Worm (Caenorhabditis elegans): ENCODE data around the gene C54F6.20.
"Not testable (repeated sequence)": the region's sequence is repeated elsewhere in the genome, so short reads cannot be mapped to it uniquely, and the experiment has no call there.

C54F6.20 gene

DNA sequence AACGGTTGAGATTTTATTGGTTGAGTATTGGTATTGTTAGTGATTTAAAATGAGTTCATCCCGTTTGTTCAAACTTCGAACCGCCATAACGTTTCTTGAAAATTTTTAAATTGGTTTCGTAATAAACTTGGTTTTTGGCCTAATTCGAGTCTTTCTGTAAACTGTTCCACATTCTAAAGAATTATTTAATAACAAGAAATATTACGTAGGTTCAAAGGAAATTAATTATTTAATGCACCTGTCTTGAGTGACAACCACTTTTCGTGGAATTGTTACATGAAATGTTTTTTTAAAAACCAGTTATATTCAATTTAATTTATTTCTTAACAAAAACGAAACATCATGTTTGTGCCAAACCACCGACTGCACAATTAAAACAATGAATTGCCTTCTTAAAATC is 23.4 kb upstream of the C54F6.20 start:
- TF ChIP-seq blmp-1 (tag; optimal IDR thresholded peaks at IDR 0.05) (no peak), ham-2 (GFP tag; optimal IDR thresholded peaks at IDR 0.05) (no peak), nhr-12 (tag; optimal IDR thresholded peaks at IDR 0.05) (no peak), elt-3 (tag; optimal IDR thresholded peaks at IDR 0.05) (no peak), flh-1 (GFP tag; optimal IDR thresholded peaks at IDR 0.05) (no peak), bed-3 (GFP tag; optimal IDR thresholded peaks at IDR 0.05) (no peak), lin-13 (tag; optimal IDR thresholded peaks at IDR 0.05) (no peak), nhr-76 (tag; optimal IDR thresholded peaks at IDR 0.05) (no peak), snpc-4 (tag; optimal IDR thresholded peaks at IDR 0.05) (no peak), tbx-8 (GFP tag; optimal IDR thresholded peaks at IDR 0.05) (no peak), hlh-1 (tag; optimal IDR thresholded peaks at IDR 0.05) (no peak), ztf-11 (tag; optimal IDR thresholded peaks at IDR 0.05) (no peak), unc-120 (tag; optimal IDR thresholded peaks at IDR 0.05; ENCODE audit: poor library complexity, severe bottlenecking) (no peak), ces-1 (GFP tag; optimal IDR thresholded peaks at IDR 0.05) (no peak), mep-1 (tag; optimal IDR thresholded peaks at IDR 0.05) (no peak), sptf-1 (tag; optimal IDR thresholded peaks at IDR 0.05) (no peak), mls-2 (tag; optimal IDR thresholded peaks at IDR 0.05) (no peak), mab-5 (tag; optimal IDR thresholded peaks at IDR 0.05) (no peak), cnd-1 (tag; optimal IDR thresholded peaks at IDR 0.05) (no peak), drap-1 (GFP tag; optimal IDR thresholded peaks at IDR 0.05) (no peak)

DNA sequence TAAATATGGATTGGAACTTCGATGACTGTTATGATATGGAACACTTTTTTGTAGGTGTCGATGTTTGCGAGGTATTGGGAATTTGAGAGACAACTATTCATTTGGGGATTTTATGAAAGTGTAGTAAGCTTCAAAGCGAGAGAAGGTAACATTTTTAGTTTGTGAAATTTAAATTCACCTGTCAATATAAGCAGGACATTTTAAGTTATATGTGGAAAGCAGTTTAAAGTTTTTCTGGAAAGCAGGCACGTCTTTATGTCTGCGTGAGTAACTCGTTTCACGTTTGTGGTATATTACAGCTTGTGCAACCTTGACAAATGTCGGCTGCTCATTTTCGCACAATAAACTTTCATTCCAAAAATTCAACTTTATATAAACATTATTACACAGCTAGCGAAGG is 20.3 kb upstream of the C54F6.20 start, which contains the start of gene srh-229:
Gene srh-229, minus strand, starts transcription at position 101 of the 400 bp plus-strand sequence.
- TF ChIP-seq tbx-8 (GFP tag; optimal IDR thresholded peaks at IDR 0.05) (no peak), lsy-2 (tag; optimal IDR thresholded peaks at IDR 0.05) (no peak), nhr-12 (tag; optimal IDR thresholded peaks at IDR 0.05) (no peak), cnd-1 (tag; optimal IDR thresholded peaks at IDR 0.05) (no peak), flh-1 (GFP tag; optimal IDR thresholded peaks at IDR 0.05) (no peak), nhr-2 (tag; optimal IDR thresholded peaks at IDR 0.05) (no peak), nhr-237 (tag; optimal IDR thresholded peaks at IDR 0.05) (no peak), drap-1 (GFP tag; optimal IDR thresholded peaks at IDR 0.05) (no peak), elt-1 (tag; optimal IDR thresholded peaks at IDR 0.05; ENCODE audit: borderline replicate concordance, insufficient read depth) (no peak), bed-3 (GFP tag; optimal IDR thresholded peaks at IDR 0.05) (no peak), ces-1 (GFP tag; optimal IDR thresholded peaks at IDR 0.05) (no peak), ceh-83 (GFP tag; optimal IDR thresholded peaks at IDR 0.05) (no peak)

DNA sequence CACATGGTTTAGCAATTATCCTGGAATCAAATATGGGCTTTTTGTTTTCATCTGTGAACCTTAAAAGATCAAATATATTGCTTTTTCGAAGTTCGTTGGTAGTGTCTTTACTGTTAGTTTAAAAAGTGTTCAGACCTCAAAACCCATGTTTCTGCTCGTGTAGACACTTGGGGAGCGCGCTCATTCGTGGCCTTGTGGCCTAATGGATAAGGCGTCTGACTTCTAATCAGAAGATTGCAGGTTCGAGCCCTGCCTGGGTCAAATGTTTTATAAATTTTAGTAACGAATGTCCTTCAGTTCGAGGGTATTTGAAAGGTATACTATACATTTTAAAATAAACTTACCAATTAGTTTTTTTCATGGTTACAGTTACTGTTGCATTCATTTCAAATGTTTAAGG is 18.3 kb upstream of the C54F6.20 start:
- TF ChIP-seq blmp-1 (tag; optimal IDR thresholded peaks at IDR 0.05) (no peak), lsy-2 (tag; optimal IDR thresholded peaks at IDR 0.05) (no peak), hlh-1 (tag; optimal IDR thresholded peaks at IDR 0.05) (no peak), ceh-39 (tag; optimal IDR thresholded peaks at IDR 0.05) (no peak), ceh-43 (GFP tag; optimal IDR thresholded peaks at IDR 0.05) (no peak), ztf-11 (tag; optimal IDR thresholded peaks at IDR 0.05) (no peak), lin-13 (tag; optimal IDR thresholded peaks at IDR 0.05) (no peak), unc-120 (tag; optimal IDR thresholded peaks at IDR 0.05; ENCODE audit: poor library complexity, severe bottlenecking) (no peak), snpc-4 (tag; optimal IDR thresholded peaks at IDR 0.05) (no peak), unc-39 (tag; optimal IDR thresholded peaks at IDR 0.05) (no peak), cnd-1 (tag; optimal IDR thresholded peaks at IDR 0.05) (no peak), nhr-76 (tag; optimal IDR thresholded peaks at IDR 0.05) (no peak), nhr-28 (tag; optimal IDR thresholded peaks at IDR 0.05) (no peak), nhr-12 (tag; optimal IDR thresholded peaks at IDR 0.05) (no peak), ham-2 (GFP tag; optimal IDR thresholded peaks at IDR 0.05) (no peak)

DNA sequence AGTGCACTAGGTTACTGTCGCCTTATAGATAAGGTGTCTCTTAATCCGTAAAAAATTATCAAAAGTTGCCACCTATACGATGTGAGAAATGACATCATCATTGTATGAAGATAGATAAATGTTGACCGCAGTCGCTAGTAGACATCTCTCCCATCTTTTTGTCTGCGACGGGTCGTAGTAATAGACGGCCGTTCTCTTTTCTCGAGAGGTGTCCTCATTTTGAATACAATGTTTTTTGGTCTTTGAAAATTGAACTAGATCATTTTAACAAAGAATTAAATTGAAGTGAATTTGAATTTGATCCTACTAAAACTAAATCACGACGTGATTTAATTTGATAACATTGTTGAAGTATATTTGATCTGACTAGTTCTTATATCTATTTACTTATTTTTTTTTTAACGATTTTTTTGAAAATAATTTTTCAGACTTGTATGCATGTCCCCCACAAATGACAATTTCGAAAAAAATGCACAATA is 15.9 kb upstream of the C54F6.20 start, which contains the start of the genes str-31 and nhr-172:
Gene str-31, minus strand, starts transcription at position 101 of the 479 bp plus-strand sequence.
Gene nhr-172, plus strand, starts transcription at position 429 of the 479 bp plus-strand sequence.
- TF ChIP-seq unc-62 (GFP tag; optimal IDR thresholded peaks at IDR 0.05) (peak; percentile 19), mep-1 (tag; optimal IDR thresholded peaks at IDR 0.05) (no peak), sptf-1 (tag; optimal IDR thresholded peaks at IDR 0.05) (no peak), pha-4 (tag; optimal IDR thresholded peaks at IDR 0.05) (no peak), ces-1 (GFP tag; optimal IDR thresholded peaks at IDR 0.05) (no peak)

DNA sequence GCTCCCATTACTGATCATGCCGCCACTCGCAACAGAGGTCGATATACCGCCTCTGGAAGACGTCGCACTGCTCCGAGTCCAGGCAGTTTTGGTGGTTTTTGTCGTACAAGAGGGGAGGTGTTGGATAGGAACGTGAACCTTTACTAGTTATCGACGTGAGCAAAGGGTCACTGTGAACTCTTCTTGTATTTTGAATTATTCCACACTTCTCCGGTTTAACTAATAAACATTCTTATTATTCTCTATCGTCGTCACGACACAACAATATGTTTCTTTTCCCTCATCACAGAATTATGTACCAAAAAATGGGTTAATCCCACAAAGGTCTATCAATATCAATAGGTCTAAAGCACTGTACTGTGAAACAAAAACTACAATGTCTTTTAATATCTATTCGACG is 13.1 kb upstream of the C54F6.20 start, which contains the start of gene nhr-171:
Gene nhr-171, plus strand, starts transcription at position 301 of the 400 bp plus-strand sequence.
- not testable (repeated sequence) for TF ChIP-seq hlh-1 (tag; optimal IDR thresholded peaks at IDR 0.05); ceh-83 (GFP tag; optimal IDR thresholded peaks at IDR 0.05); nhr-12 (tag; optimal IDR thresholded peaks at IDR 0.05)
